Worm (Caenorhabditis elegans): ENCODE results near the gene sup-35.

DNA sequence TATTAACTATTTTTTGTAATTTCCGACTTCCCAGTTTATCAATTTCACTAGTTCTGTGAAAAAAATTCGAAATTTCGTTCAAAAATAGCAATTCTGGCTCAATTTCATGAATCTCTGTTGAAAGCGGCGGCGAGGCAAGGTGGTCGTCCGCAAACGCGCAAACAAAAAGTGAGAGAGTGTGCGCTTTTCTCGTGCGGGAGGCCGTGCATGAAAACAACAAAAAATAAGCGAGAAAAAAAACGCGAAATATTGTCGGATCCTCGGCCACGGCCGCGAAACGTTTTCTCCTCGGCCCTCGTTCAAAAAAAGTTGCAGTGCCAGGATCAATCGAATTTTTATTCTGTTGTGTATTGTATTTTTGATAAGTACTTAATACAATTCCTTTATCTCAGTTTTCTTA is 6.3 kb downstream of the sup-35 start:
- TF ChIP-seq zag-1 (tag; optimal IDR thresholded peaks at IDR 0.05) (no peak), gmeb-1 (tag; optimal IDR thresholded peaks at IDR 0.05) (peak; percentile 50), unc-39 (tag; optimal IDR thresholded peaks at IDR 0.05) (no peak), nhr-11 (tag; optimal IDR thresholded peaks at IDR 0.05) (no peak), nhr-12 (tag; optimal IDR thresholded peaks at IDR 0.05) (no peak), mbf-1 (tag; optimal IDR thresholded peaks at IDR 0.05) (no peak), egl-27 (tag; optimal IDR thresholded peaks at IDR 0.05) (no peak), nhr-23 (tag; optimal IDR thresholded peaks at IDR 0.05) (no peak), lin-11 (tag; optimal IDR thresholded peaks at IDR 0.05) (no peak), ztf-11 (tag; optimal IDR thresholded peaks at IDR 0.05) (no peak)
